Fruit fly (Drosophila melanogaster): ENCODE results near the gene CG6171.

CG6171 gene

dm6 chr3R:15409110-15409771 is 45.6 kb upstream of the CG6171 start (continued):
- TF ChIP-seq CG11294 (GFP tag; IDR thresholded peaks at IDR 0.05), result peak; percentile 48; the same call in 1 of the 2 replicates
- TF ChIP-seq Eip75B (GFP tag; optimal IDR thresholded peaks at IDR 0.05), result peak; percentile 26
- TF ChIP-seq esn (GFP tag; optimal IDR thresholded peaks at IDR 0.05), result peak; percentile 14

dm6 chr3R:15408131-15408731 is 44.6 kb upstream of the CG6171 start, which contains the start of gene Atx2:
TSS of gene Atx2 (plus strand) at chr3R:15408423.
- TF ChIP-seq Ets21C (GFP tag; optimal IDR thresholded peaks at IDR 0.05) (peak; percentile 3), fkh (GFP tag; optimal IDR thresholded peaks at IDR 0.05) (peak; percentile 59), esn (GFP tag; optimal IDR thresholded peaks at IDR 0.05) (peak; percentile 36), Sox14 (GFP tag; optimal IDR thresholded peaks at IDR 0.05) (peak; percentile 33), CG34406 (GFP tag; optimal IDR thresholded peaks at IDR 0.05) (no peak), CG6163 (GFP tag; IDR thresholded peaks at IDR 0.05) (no peak), topi (GFP tag; optimal IDR thresholded peaks at IDR 0.05) (peak; percentile 18), CG31627 (GFP tag; optimal IDR thresholded peaks at IDR 0.05) (peak; percentile 27), Eip75B (GFP tag; optimal IDR thresholded peaks at IDR 0.05) (peak; percentile 15), CG3919 (GFP tag; optimal IDR thresholded peaks at IDR 0.05) (peak; percentile 1), Hr4 (GFP tag; optimal IDR thresholded peaks at IDR 0.05) (no peak), pdm3 (GFP tag; optimal IDR thresholded peaks at IDR 0.05) (peak; percentile 15), CG15336 (GFP tag; IDR thresholded peaks at IDR 0.05) (no peak), CG7368 (GFP tag; optimal IDR thresholded peaks at IDR 0.05) (peak; percentile 13), svp (GFP tag) (peak; percentile 63), achi (GFP tag; optimal IDR thresholded peaks at IDR 0.05) (peak; percentile 22), Blimp-1 (GFP tag; optimal IDR thresholded peaks at IDR 0.05) (no peak), fd85E (GFP tag; optimal IDR thresholded peaks at IDR 0.05) (no peak), cyc (GFP tag; optimal IDR thresholded peaks at IDR 0.05) (peak; percentile 18), CG9139 (GFP tag; optimal IDR thresholded peaks at IDR 0.05) (no peak), Smox (GFP tag; optimal IDR thresholded peaks at IDR 0.05) (peak; percentile 32), Eip78C (GFP tag) (peak; percentile 79), Met (GFP tag; optimal IDR thresholded peaks at IDR 0.05) (peak; percentile 2), CG6854 (GFP tag; optimal IDR thresholded peaks at IDR 0.05) (no peak), CG4318 (GFP tag; optimal IDR thresholded peaks at IDR 0.05) (no peak), OdsH (GFP tag; optimal IDR thresholded peaks at IDR 0.05) (peak; percentile 32), Sox15 (GFP tag; optimal IDR thresholded peaks at IDR 0.05) (no peak), CG11762 (GFP tag; optimal IDR thresholded peaks at IDR 0.05; ENCODE audit: insufficient read depth) (no peak), CG3032 (tag; optimal IDR thresholded peaks at IDR 0.05) (no peak), lz (GFP tag; optimal IDR thresholded peaks at IDR 0.05) (peak; percentile 38), CG6792 (GFP tag; optimal IDR thresholded peaks at IDR 0.05) (peak; percentile 5), CG8119 (GFP tag; IDR thresholded peaks at IDR 0.05) (no peak), Hr39 (GFP tag; optimal IDR thresholded peaks at IDR 0.05) (peak; percentile 40)

dm6 chr3R:15407020-15407501 is 43.4 kb upstream of the CG6171 start, which contains the start of gene CG6125:
TSS of gene CG6125 (minus strand) at chr3R:15407070.
- TF ChIP-seq fkh (GFP tag; optimal IDR thresholded peaks at IDR 0.05), result peak; percentile 76
- no peak for TF ChIP-seq salr (GFP tag; optimal IDR thresholded peaks at IDR 0.05)

- TF ChIP-seq CG10631 (GFP tag; optimal IDR thresholded peaks at IDR 0.05) (no peak), CG8319 (GFP tag; optimal IDR thresholded peaks at IDR 0.05) (no peak), CG6808 (GFP tag; optimal IDR thresholded peaks at IDR 0.05) (no peak), spab (GFP tag; optimal IDR thresholded peaks at IDR 0.05) (no peak), CG11902 (GFP tag; optimal IDR thresholded peaks at IDR 0.05) (no peak), dsx (GFP tag; optimal IDR thresholded peaks at IDR 0.05; ENCODE audit: poor library complexity, severe bottlenecking) (no peak), fd85E (GFP tag; optimal IDR thresholded peaks at IDR 0.05) (no peak), CG11294 (GFP tag; IDR thresholded peaks at IDR 0.05) (no peak), CG32006 (GFP tag; optimal IDR thresholded peaks at IDR 0.05) (no peak), CG34406 (GFP tag; optimal IDR thresholded peaks at IDR 0.05) (no peak), CG3919 (GFP tag; optimal IDR thresholded peaks at IDR 0.05) (no peak), pdm3 (GFP tag; optimal IDR thresholded peaks at IDR 0.05) (no peak), CG4318 (GFP tag; optimal IDR thresholded peaks at IDR 0.05) (no peak), topi (GFP tag; optimal IDR thresholded peaks at IDR 0.05) (no peak), Hr4 (GFP tag; optimal IDR thresholded peaks at IDR 0.05) (no peak), dac (GFP tag; optimal IDR thresholded peaks at IDR 0.05) (no peak), Blimp-1 (GFP tag; optimal IDR thresholded peaks at IDR 0.05) (no peak)
These were observed 42.7 kb upstream of the CG6171 start for dm6 chr3R:15406393-15406792.
